Fruit fly (Drosophila melanogaster) whole organism, wandering third instar larva: ENCODE data around the gene CG2246.

Experiments
- Abd-B ChIP-seq: fragments of >200 bp; optimal IDR thresholded peaks from 2 replicates; lab custom pipeline; 2017; ENCODE audit warnings: missing biosample characterization, missing genetic modification characterization
- CG32264 ChIP-seq: fragments of 200-800 bp; sonication (Bioruptor generic); optimal IDR thresholded peaks from 2 replicates; lab custom pipeline; 2016; ENCODE audit warnings: missing biosample characterization, missing genetic modification characterization
- CrebA ChIP-seq: fragments of 200-800 bp; sonication (Bioruptor generic); optimal IDR thresholded peaks from 2 replicates; lab custom pipeline; 2016; ENCODE audit warnings: missing biosample characterization, mild to moderate bottlenecking, missing genetic modification characterization, borderline replicate concordance
- Dfd ChIP-seq: fragments of >200 bp; optimal IDR thresholded peaks from 2 replicates; lab custom pipeline; 2017; ENCODE audit warnings: missing biosample characterization, missing genetic modification characterization
- HLH106 ChIP-seq: fragments of 200-800 bp; optimal IDR thresholded peaks from 3 replicates; lab custom pipeline; 2019; ENCODE audit warnings: missing biosample characterization, mild to moderate bottlenecking, missing genetic modification characterization, moderate library complexity
- Hnf4 ChIP-seq: fragments of 200-800 bp; sonication (Bioruptor generic); optimal IDR thresholded peaks from 2 replicates; lab custom pipeline; 2016; ENCODE audit warnings: missing biosample characterization, mild to moderate bottlenecking, missing genetic modification characterization
- Hr78 ChIP-seq: fragments of >200 bp; optimal IDR thresholded peaks from 2 replicates; lab custom pipeline; 2017; ENCODE audit warnings: missing biosample characterization, missing genetic modification characterization
- Hr83 ChIP-seq: fragments of 200-300 bp; sonication (Bioruptor generic); optimal IDR thresholded peaks from 2 replicates; lab custom pipeline; 2016; ENCODE audit warnings: missing biosample characterization, mild to moderate bottlenecking, missing genetic modification characterization, moderate library complexity; ENCODE audit not compliant: poor library complexity, severe bottlenecking
- Jra ChIP-seq: sonication (Bioruptor generic); optimal IDR thresholded peaks from 2 replicates; lab custom pipeline; 2016; ENCODE audit warnings: missing biosample characterization, missing genetic modification characterization
- Mio ChIP-seq: sonication (Bioruptor generic); optimal IDR thresholded peaks from 2 replicates; lab custom pipeline; 2016; ENCODE audit warnings: missing biosample characterization, missing genetic modification characterization
- Myc ChIP-seq: fragments of >200 bp; optimal IDR thresholded peaks from 2 replicates; lab custom pipeline; 2017
- OdsH ChIP-seq: fragments of 200-800 bp; sonication (Bioruptor generic); optimal IDR thresholded peaks from 2 replicates; lab custom pipeline; 2016; ENCODE audit warnings: missing biosample characterization, mild to moderate bottlenecking, missing genetic modification characterization
- brk ChIP-seq: fragments of 200-800 bp; sonication (Bioruptor generic); optimal IDR thresholded peaks from 2 replicates; lab custom pipeline; 2016; ENCODE audit warnings: missing biosample characterization, mild to moderate bottlenecking, missing genetic modification characterization
- dmrt93B ChIP-seq: fragments of 200-800 bp; sonication (Bioruptor generic); optimal IDR thresholded peaks from 2 replicates; lab custom pipeline; 2018; ENCODE audit warnings: missing biosample characterization, mild to moderate bottlenecking, missing genetic modification characterization
- dsf ChIP-seq: sonication (Bioruptor generic); optimal IDR thresholded peaks from 2 replicates; lab custom pipeline; 2016; ENCODE audit warnings: missing biosample characterization, missing genetic modification characterization, borderline replicate concordance
- ey ChIP-seq: fragments of 200-800 bp; sonication (Bioruptor generic); optimal IDR thresholded peaks from 2 replicates; lab custom pipeline; 2016; ENCODE audit warnings: missing biosample characterization, missing genetic modification characterization
- foxo ChIP-seq, 2 experiments: fragments of 200-800 bp; sonication (Bioruptor generic); optimal IDR thresholded peaks; 2 replicates in 1 of 2; 3 replicates in 1 of 2; lab custom pipeline; 2016 to 2017; ENCODE audit warnings: missing biosample characterization in 2 of 2, missing genetic modification characterization in 2 of 2
- fru ChIP-seq: fragments of 200-800 bp; sonication (Bioruptor generic); optimal IDR thresholded peaks from 3 replicates; lab custom pipeline; 2016; ENCODE audit warnings: missing biosample characterization, mild to moderate bottlenecking, missing genetic modification characterization
- h ChIP-seq: fragments of 200-800 bp; sonication (Bioruptor generic); optimal IDR thresholded peaks from 3 replicates; lab custom pipeline; 2016; ENCODE audit warnings: missing biosample characterization, mild to moderate bottlenecking, missing genetic modification characterization
- jim ChIP-seq: fragments of 175-275, 200-325 bp; sonication (Bioruptor generic); optimal IDR thresholded peaks from 2 replicates; lab custom pipeline; 2016; ENCODE audit warnings: missing biosample characterization, mild to moderate bottlenecking, missing genetic modification characterization
- lola ChIP-seq: fragments of >200 bp; optimal IDR thresholded peaks from 2 replicates; lab custom pipeline; 2017; ENCODE audit warnings: missing biosample characterization, missing genetic modification characterization
- pan ChIP-seq: fragments of >200 bp; optimal IDR thresholded peaks from 2 replicates; lab custom pipeline; 2017
- psq ChIP-seq: fragments of 200-800 bp; sonication (Bioruptor generic); optimal IDR thresholded peaks from 3 replicates; lab custom pipeline; 2017; ENCODE audit warnings: missing biosample characterization, mild to moderate bottlenecking, missing genetic modification characterization, moderate library complexity
- rgr ChIP-seq: fragments of 200-800 bp; sonication (Bioruptor generic); optimal IDR thresholded peaks from 3 replicates; lab custom pipeline; 2016; ENCODE audit warnings: missing biosample characterization, mild to moderate bottlenecking, missing genetic modification characterization
- sage ChIP-seq: fragments of 200-800 bp; sonication (Bioruptor generic); optimal IDR thresholded peaks from 2 replicates; lab custom pipeline; 2016; ENCODE audit warnings: missing biosample characterization, mild to moderate bottlenecking, missing genetic modification characterization
- sv ChIP-seq: fragments of 200-800 bp; sonication (Bioruptor generic); optimal IDR thresholded peaks from 3 replicates; lab custom pipeline; 2016; ENCODE audit warnings: missing biosample characterization, missing genetic modification characterization
- tai ChIP-seq: sonication (Bioruptor generic); optimal IDR thresholded peaks from 2 replicates; lab custom pipeline; 2016; ENCODE audit warnings: missing biosample characterization, missing genetic modification characterization

The CG2246 gene

dm6 chr3R:30560070-30560469 is 41.2 kb downstream of the CG2246 start, which contains the start of gene CG34155:
Gene CG34155 (minus strand): TSS chr3R:30560199.
- TF ChIP-seq foxo (GFP tag; optimal IDR thresholded peaks at IDR 0.05; lab: Kevin White, UChicago) (no peak), jim (no peak), HLH106 (tag; lab: Kevin White, UChicago) (no peak), Mio (GFP tag; lab: Kevin White, UChicago) (no peak), Myc (lab: Kevin White, UChicago) (no peak), pan (lab: Kevin White, UChicago) (no peak), brk (GFP tag; lab: Kevin White, UChicago) (no peak), Hnf4 (GFP tag; lab: Kevin White, UChicago) (no peak), CrebA (GFP tag; lab: Kevin White, UChicago) (no peak), sv (GFP tag; lab: Kevin White, UChicago) (no peak), tai (GFP tag; lab: Kevin White, UChicago) (no peak), OdsH (GFP tag; lab: Kevin White, UChicago) (no peak), lola (GFP tag; lab: Kevin White, UChicago) (no peak), ey (no peak)

- TF ChIP-seq psq (GFP tag; lab: Kevin White, UChicago): no peak
- TF ChIP-seq CG32264 (GFP tag; lab: Kevin White, UChicago): no peak
- no peak for TF ChIP-seq Jra (GFP tag; lab: Kevin White, UChicago)
These were observed 48.7 kb downstream of the CG2246 start for dm6 chr3R:30552548-30552947.

- TF ChIP-seq psq (GFP tag; lab: Kevin White, UChicago): no peak
- TF ChIP-seq lola (GFP tag; lab: Kevin White, UChicago): no peak
These were observed 51.2 kb downstream of the CG2246 start for dm6 chr3R:30550044-30550443.

dm6 chr3R:30544974-30545373 is 56.3 kb downstream of the CG2246 start:
- TF ChIP-seq Dfd (GFP tag; lab: Kevin White, UChicago) (no peak), lola (GFP tag; lab: Kevin White, UChicago) (no peak), Hnf4 (GFP tag; lab: Kevin White, UChicago) (no peak), fru (no peak), sv (GFP tag; lab: Kevin White, UChicago) (no peak), h (GFP tag; lab: Kevin White, UChicago) (no peak), Hr83 (no peak), dsf (GFP tag; lab: Kevin White, UChicago) (no peak), sage (GFP tag; lab: Kevin White, UChicago) (no peak), Abd-B (no peak), jim (no peak), dmrt93B (GFP tag; lab: Kevin White, UChicago) (no peak), Hr78 (GFP tag; lab: Kevin White, UChicago) (no peak), rgr (no peak), Myc (lab: Kevin White, UChicago) (no peak)
